Fruit fly (Drosophila melanogaster) whole organism, adult: ENCODE data around the gene Octbeta1R.

Source experiments
- CG11617 ChIP-seq: fragments of 200-800 bp; sonication (Bioruptor generic); optimal IDR thresholded peaks from 2 replicates; lab custom pipeline; 2017; ENCODE audit warnings: mild to moderate bottlenecking, missing biosample characterization, missing genetic modification reagents, missing genetic modification characterization
- CG14711 ChIP-seq: fragments of 200-800 bp; sonication (Bioruptor generic); optimal IDR thresholded peaks from 2 replicates; lab custom pipeline; 2018; ENCODE audit warnings: missing biosample characterization, mild to moderate bottlenecking, missing genetic modification characterization, moderate library complexity
- CG7045 ChIP-seq: fragments of 200-800 bp; sonication (Bioruptor generic); optimal IDR thresholded peaks from 2 replicates; lab custom pipeline; 2017; ENCODE audit warnings: missing biosample characterization, mild to moderate bottlenecking, missing genetic modification characterization
- Crg-1 ChIP-seq: fragments of 200-800 bp; sonication (Bioruptor generic); optimal IDR thresholded peaks from 2 replicates; lab custom pipeline; 2016; ENCODE audit warnings: missing biosample characterization, missing genetic modification characterization
- pad ChIP-seq: fragments of 200-800 bp; sonication (Bioruptor generic); optimal IDR thresholded peaks from 3 replicates; lab custom pipeline; 2017; ENCODE audit warnings: missing biosample characterization, missing genetic modification characterization, mild to moderate bottlenecking, moderate library complexity, missing genetic modification reagents
- toe ChIP-seq: fragments of 200-800 bp; sonication (Bioruptor generic); optimal IDR thresholded peaks from 2 replicates; lab custom pipeline; 2016; ENCODE audit warnings: missing biosample characterization, missing genetic modification characterization

dm6 chr3R:22488855-22489254 lies 8.2 kb upstream of the Octbeta1R start, which contains the start of gene CG5376:
- no peak for TF ChIP-seq pad (GFP tag; lab: Kevin White, UChicago)
- TF ChIP-seq CG11617 (GFP tag; lab: Kevin White, UChicago): no peak
- no peak for TF ChIP-seq toe (GFP tag; lab: Kevin White, UChicago)
- no peak for TF ChIP-seq CG14711 (tag; lab: Kevin White, UChicago)
- no peak for TF ChIP-seq CG7045 (GFP tag; lab: Kevin White, UChicago)
- TF ChIP-seq Crg-1 (GFP tag; lab: Kevin White, UChicago): no peak
